Fruit fly (Drosophila melanogaster): ENCODE data around the gene AkhR.
A peak's percentile ranks its signal among the peaks of the same experiment; 100 is the strongest.

The AkhR gene

DNA sequence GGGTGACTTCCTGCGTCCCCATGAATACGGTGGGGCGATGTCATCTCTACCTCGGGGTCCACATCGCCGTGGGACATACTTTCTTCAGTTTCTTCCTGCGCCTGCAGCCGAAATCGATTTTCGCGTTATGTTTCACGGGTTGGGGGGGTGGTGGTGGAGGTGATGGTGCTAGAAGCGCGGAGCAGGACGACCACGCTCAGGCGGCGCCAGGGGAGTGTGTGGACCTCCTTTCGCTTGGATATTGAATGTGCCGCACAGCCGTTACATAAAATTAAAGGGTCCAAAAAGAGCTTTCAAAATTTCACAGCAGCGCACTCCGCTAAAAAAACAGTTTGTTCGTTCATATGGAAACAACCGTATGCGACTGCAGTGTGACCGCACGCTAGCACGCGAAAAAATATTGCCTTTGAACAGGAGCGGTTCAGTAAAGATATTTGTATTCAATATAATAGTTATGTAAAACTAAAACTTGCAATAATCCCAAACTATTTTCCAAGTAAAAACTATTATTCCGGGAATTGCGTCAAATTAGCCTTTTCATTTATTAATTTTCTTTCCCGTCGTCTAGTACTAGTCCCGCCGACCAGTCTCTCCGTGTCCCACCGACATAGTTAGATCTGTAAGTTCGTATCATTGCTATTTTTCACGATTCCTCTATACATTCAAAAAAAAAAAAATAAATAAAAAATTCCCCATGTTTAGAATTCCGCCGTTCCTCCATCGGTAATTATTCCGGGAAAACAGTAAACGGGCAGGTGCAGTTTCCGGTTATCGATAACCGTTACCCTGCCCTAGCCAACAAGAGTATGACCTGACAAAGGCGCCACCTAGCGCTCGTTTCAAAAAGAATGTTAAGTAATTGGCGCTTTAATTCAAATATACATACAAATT is 31.7 kb downstream of the AkhR start, which contains the start of gene Nhe3 (continued):
- TF ChIP-seq CG1233 (GFP tag; optimal IDR thresholded peaks at IDR 0.05), result peak; percentile 73
- peak; percentile 71 for TF ChIP-seq CG11085 (GFP tag; IDR thresholded peaks at IDR 0.05)
- TF ChIP-seq rib (GFP tag; IDR thresholded peaks at IDR 0.05), result peak; percentile 68
- TF ChIP-seq ssp (GFP tag; IDR thresholded peaks at IDR 0.05), result peak; percentile 66
- TF ChIP-seq CG7372 (GFP tag; IDR thresholded peaks at IDR 0.05), result peak; percentile 74
- peak; percentile 81 for TF ChIP-seq Hr3 (GFP tag; optimal IDR thresholded peaks at IDR 0.05)
- TF ChIP-seq CG6272 (GFP tag; IDR thresholded peaks at IDR 0.05), result peak; percentile 83
- TF ChIP-seq Atf6 (GFP tag; IDR thresholded peaks at IDR 0.05), result peak; percentile 62; the same call in 1 of the 2 replicates
- no peak for TF ChIP-seq en (GFP tag; optimal IDR thresholded peaks at IDR 0.05)
- peak; percentile 79 for TF ChIP-seq CG13296 (GFP tag; optimal IDR thresholded peaks at IDR 0.05)
- peak; percentile 59 for TF ChIP-seq CG3065 (GFP tag; optimal IDR thresholded peaks at IDR 0.05)
- TF ChIP-seq dmrt99B (tag; optimal IDR thresholded peaks at IDR 0.05), result no peak
- TF ChIP-seq Taf1 (GFP tag; IDR thresholded peaks at IDR 0.05), result peak; percentile 77
- TF ChIP-seq nerfin-1 (tag; optimal IDR thresholded peaks at IDR 0.05), result peak; percentile 60
- TF ChIP-seq stc (GFP tag; IDR thresholded peaks at IDR 0.05), result peak; percentile 74
- TF ChIP-seq CG14710 (tag; optimal IDR thresholded peaks at IDR 0.05), result peak; percentile 81
- TF ChIP-seq crol (GFP tag; IDR thresholded peaks at IDR 0.05), result peak; percentile 94
- TF ChIP-seq Mes4 (GFP tag; optimal IDR thresholded peaks at IDR 0.05), result peak; percentile 28
- peak; percentile 50 for TF ChIP-seq cato (GFP tag; optimal IDR thresholded peaks at IDR 0.05; ENCODE audit: borderline replicate concordance)
- TF ChIP-seq org-1 (GFP tag; optimal IDR thresholded peaks at IDR 0.05), result peak; percentile 44
- no peak for TF ChIP-seq aop (GFP tag; IDR thresholded peaks at IDR 0.05)
- peak; percentile 53 for TF ChIP-seq Hmr (GFP tag; optimal IDR thresholded peaks at IDR 0.05)
- TF ChIP-seq CG15514 (GFP tag; optimal IDR thresholded peaks at IDR 0.05), result peak; percentile 76
- TF ChIP-seq ash1 (GFP tag; optimal IDR thresholded peaks at IDR 0.05), result no peak
- peak; percentile 71 for TF ChIP-seq CG17385 (GFP tag; optimal IDR thresholded peaks at IDR 0.05)
- peak; percentile 87 for TF ChIP-seq Mad (GFP tag; optimal IDR thresholded peaks at IDR 0.05)
- peak; percentile 81 for TF ChIP-seq Bteb2 (GFP tag; optimal IDR thresholded peaks at IDR 0.05)
- no peak for TF ChIP-seq Sox102F (GFP tag; optimal IDR thresholded peaks at IDR 0.05)
- peak; percentile 73 for TF ChIP-seq CG4617 (GFP tag; optimal IDR thresholded peaks at IDR 0.05; ENCODE audit: borderline replicate concordance)
- TF ChIP-seq Aef1 (GFP tag; IDR thresholded peaks at IDR 0.05), result peak; percentile 89
- peak; percentile 61 for TF ChIP-seq HHEX (GFP tag; optimal IDR thresholded peaks at IDR 0.05)
- no peak for TF ChIP-seq br (optimal IDR thresholded peaks at IDR 0.05)
- TF ChIP-seq CG6689 (GFP tag; IDR thresholded peaks at IDR 0.05), result peak; percentile 87
- 0 out of 2 replicates have a peak, but pooled peaks have one; percentile 41 for TF ChIP-seq cas (GFP tag; IDR thresholded peaks at IDR 0.05)
- TF ChIP-seq GATAe (GFP tag; conservative IDR thresholded peaks at IDR 0.05), result no peak
- peak; percentile 76 for TF ChIP-seq fd3F (GFP tag; optimal IDR thresholded peaks at IDR 0.05)
- TF ChIP-seq bcd (GFP tag; optimal IDR thresholded peaks at IDR 0.05), result peak; percentile 79
- peak; percentile 62 for TF ChIP-seq CG4854 (GFP tag; optimal IDR thresholded peaks at IDR 0.05)
- peak; percentile 75 for TF ChIP-seq CG9609 (GFP tag; optimal IDR thresholded peaks at IDR 0.05)
- TF ChIP-seq chn (GFP tag; optimal IDR thresholded peaks at IDR 0.05), result peak; percentile 81
- TF ChIP-seq CG9876 (GFP tag; optimal IDR thresholded peaks at IDR 0.05), result peak; percentile 14
- TF ChIP-seq Nf-YC (tag; optimal IDR thresholded peaks at IDR 0.05), result peak; percentile 67
- peak; percentile 88; the same call in 2 of the 3 replicates for TF ChIP-seq zfh1 (GFP tag; IDR thresholded peaks at IDR 0.05)
- peak; percentile 35 to 76 for TF ChIP-seq bsh (GFP tag; optimal IDR thresholded peaks at IDR 0.05)
- TF ChIP-seq CG9797 (GFP tag; optimal IDR thresholded peaks at IDR 0.05), result peak; percentile 74
- TF ChIP-seq eyg (GFP tag; optimal IDR thresholded peaks at IDR 0.05), result peak; percentile 75
- peak; percentile 89 for TF ChIP-seq vvl (GFP tag; IDR thresholded peaks at IDR 0.05)
- peak; percentile 98 for TF ChIP-seq E2f2 (GFP tag; IDR thresholded peaks at IDR 0.05)
- TF ChIP-seq tx (GFP tag; optimal IDR thresholded peaks at IDR 0.05), result peak; percentile 85

Data from whole organism, embryonic.